Worm (Caenorhabditis elegans): Measurements from ENCODE around the gene F35F10.13.
A peak's percentile ranks its signal among the peaks of the same experiment; 100 is the strongest.

Gene F35F10.13

ce11 chrV:3347486-3347885 is 28.6 kb upstream of the F35F10.13 start (continued):
- no peak for TF ChIP-seq ZK546.5 (tag; optimal IDR thresholded peaks at IDR 0.05)
- TF ChIP-seq nhr-48 (tag; optimal IDR thresholded peaks at IDR 0.05): peak; percentile 2
- TF ChIP-seq dmd-6 (GFP tag; IDR thresholded peaks at IDR 0.05): peak; percentile 58
- TF ChIP-seq cey-2 (tag; optimal IDR thresholded peaks at IDR 0.05; ENCODE audit: borderline replicate concordance, insufficient read depth): no peak
- TF ChIP-seq nhr-41 (GFP tag; IDR thresholded peaks at IDR 0.05): no peak
- no peak for TF ChIP-seq aly-2 (tag; optimal IDR thresholded peaks at IDR 0.05)

ce11 chrV:3346434-3347019 is 27.7 kb upstream of the F35F10.13 start, which contains the start of gene fbxa-65:
Gene fbxa-65 (minus strand): TSS chrV:3346484.
- peak; percentile 23 for TF ChIP-seq nhr-28 (tag; optimal IDR thresholded peaks at IDR 0.05)
- TF ChIP-seq F37D6.2 (tag; optimal IDR thresholded peaks at IDR 0.05): no peak
- TF ChIP-seq lin-39 (tag; optimal IDR thresholded peaks at IDR 0.05): no peak
- no peak for TF ChIP-seq F44E2.7 (GFP tag; IDR thresholded peaks at IDR 0.05)
- peak; percentile 94 for TF ChIP-seq aha-1 (tag)
- TF ChIP-seq php-3 (GFP tag; IDR thresholded peaks at IDR 0.05): no peak

- TF ChIP-seq daf-16 (GFP tag; optimal IDR thresholded peaks at IDR 0.05): peak in 1 of 2 experiments; percentile 30
- no peak for TF ChIP-seq daf-16 (tag; optimal IDR thresholded peaks at IDR 0.05)
- TF ChIP-seq madf-5 (GFP tag; IDR thresholded peaks at IDR 0.05): no peak
- TF ChIP-seq arid-1 (GFP tag; conservative IDR thresholded peaks at IDR 0.05): no peak
- TF ChIP-seq nhr-11 (tag; optimal IDR thresholded peaks at IDR 0.05): peak; percentile 36
- no peak for TF ChIP-seq ztf-11 (tag; optimal IDR thresholded peaks at IDR 0.05)
- no peak for TF ChIP-seq ceh-28 (tag; optimal IDR thresholded peaks at IDR 0.05)
- no peak for TF ChIP-seq nhr-6 (tag; optimal IDR thresholded peaks at IDR 0.05)
- no peak for TF ChIP-seq mdl-1 (tag; optimal IDR thresholded peaks at IDR 0.05)
- TF ChIP-seq php-3 (GFP tag; IDR thresholded peaks at IDR 0.05): no peak
- no peak for TF ChIP-seq fos-1 (tag; optimal IDR thresholded peaks at IDR 0.05)
- peak in 1 of 2 experiments; percentile 59 for TF ChIP-seq hif-1 (tag; optimal IDR thresholded peaks at IDR 0.05)
- TF ChIP-seq lin-29 (GFP tag; IDR thresholded peaks at IDR 0.05): no peak
- TF ChIP-seq daf-12 (tag; optimal IDR thresholded peaks at IDR 0.05): no peak
- TF ChIP-seq attf-4 (tag; optimal IDR thresholded peaks at IDR 0.05): no peak
- no peak for TF ChIP-seq F44E2.7 (GFP tag; IDR thresholded peaks at IDR 0.05)
- no peak for TF ChIP-seq F37D6.2 (tag; optimal IDR thresholded peaks at IDR 0.05)
- TF ChIP-seq Y105C5A.15 (GFP tag; IDR thresholded peaks at IDR 0.05): no peak
- TF ChIP-seq nhr-42 (GFP tag; IDR thresholded peaks at IDR 0.05): no peak
- TF ChIP-seq ctbp-1 (GFP tag; IDR thresholded peaks at IDR 0.05): no peak
- TF ChIP-seq jun-1 (tag; optimal IDR thresholded peaks at IDR 0.05): no peak
- no peak for TF ChIP-seq ZK337.2 (GFP tag; IDR thresholded peaks at IDR 0.05)
- TF ChIP-seq dmd-6 (GFP tag; IDR thresholded peaks at IDR 0.05): peak; percentile 22; the same call in 1 of the 2 replicates
- no peak for TF ChIP-seq mdt-29 (GFP tag; IDR thresholded peaks at IDR 0.05)
- no peak for TF ChIP-seq mxl-3 (GFP tag; optimal IDR thresholded peaks at IDR 0.05)
- no peak for TF ChIP-seq sdz-12 (GFP tag; optimal IDR thresholded peaks at IDR 0.05)
- TF ChIP-seq hlh-11 (tag; optimal IDR thresholded peaks at IDR 0.05): peak; percentile 67
- TF ChIP-seq F26F4.8 (GFP tag; conservative IDR thresholded peaks at IDR 0.05): no peak
- TF ChIP-seq nhr-48 (tag; optimal IDR thresholded peaks at IDR 0.05): no peak
- no peak for TF ChIP-seq ama-1 (optimal IDR thresholded peaks at IDR 0.05)
- TF ChIP-seq ceh-32 (tag; optimal IDR thresholded peaks at IDR 0.05; ENCODE audit: poor library complexity): no peak
- no peak for TF ChIP-seq spr-1 (tag; optimal IDR thresholded peaks at IDR 0.05)
- no peak for TF ChIP-seq spr-3 (GFP tag; optimal IDR thresholded peaks at IDR 0.05)
- TF ChIP-seq ceh-44 (GFP tag; IDR thresholded peaks at IDR 0.05): no peak
- no peak for TF ChIP-seq lim-7 (GFP tag; IDR thresholded peaks at IDR 0.05)
- TF ChIP-seq Y75B8A.6 (GFP tag; IDR thresholded peaks at IDR 0.05): no peak
- no peak for TF ChIP-seq D1046.2 (GFP tag; IDR thresholded peaks at IDR 0.05)
- peak; percentile 17 for TF ChIP-seq hlh-30 (tag; optimal IDR thresholded peaks at IDR 0.05; ENCODE audit: insufficient read depth)
- no peak for TF ChIP-seq mep-1 (tag; optimal IDR thresholded peaks at IDR 0.05)
- no peak for TF ChIP-seq duxl-1 (tag; optimal IDR thresholded peaks at IDR 0.05; ENCODE audit: poor library complexity)
Measured at ce11 chrV:3344001-3344400, 25.1 kb upstream of the F35F10.13 start.
